Fruit fly (Drosophila melanogaster): Measurements from ENCODE around the gene Best1.

The Best1 gene

dm6 chr3R:10144103-10144998, 25.9 kb downstream of the Best1 start, which contains the start of the genes TAF1B and Invadolysin (continued):
- no peak for TF ChIP-seq ash1 (GFP tag; optimal IDR thresholded peaks at IDR 0.05)
- peak; percentile 72 for TF ChIP-seq D (optimal IDR thresholded peaks at IDR 0.05)
- no peak for TF ChIP-seq D (GFP tag; optimal IDR thresholded peaks at IDR 0.05)
- TF ChIP-seq zf30C (GFP tag; optimal IDR thresholded peaks at IDR 0.05) = peak; percentile 14
- TF ChIP-seq CG11093 (GFP tag; IDR thresholded peaks at IDR 0.05) = no peak
- TF ChIP-seq esg (GFP tag; conservative IDR thresholded peaks at IDR 0.05) = peak; percentile 24; the same call in 1 of the 2 replicates
- TF ChIP-seq Asciz (GFP tag; optimal IDR thresholded peaks at IDR 0.05) = no peak
- peak; percentile 93 for TF ChIP-seq grau (tag; optimal IDR thresholded peaks at IDR 0.05)
- no peak for TF ChIP-seq CG9876 (GFP tag; optimal IDR thresholded peaks at IDR 0.05)
- TF ChIP-seq tap (tag; optimal IDR thresholded peaks at IDR 0.05) = peak; percentile 28
- TF ChIP-seq caup (GFP tag; optimal IDR thresholded peaks at IDR 0.05; ENCODE audit: severe bottlenecking) = peak; percentile 38
- TF ChIP-seq schlank (tag; optimal IDR thresholded peaks at IDR 0.05) = no peak
- TF ChIP-seq CG30431 (GFP tag; optimal IDR thresholded peaks at IDR 0.05) = no peak
- TF ChIP-seq lov (optimal IDR thresholded peaks at IDR 0.05) = no peak
- TF ChIP-seq lov (GFP tag; IDR thresholded peaks at IDR 0.05) = 0 out of 3 replicates have a peak, but pooled peaks have one; percentile 6
- no peak for TF ChIP-seq br (optimal IDR thresholded peaks at IDR 0.05)
- TF ChIP-seq en (GFP tag; optimal IDR thresholded peaks at IDR 0.05) = no peak
- peak; percentile 45 for TF ChIP-seq CG7556 (GFP tag; optimal IDR thresholded peaks at IDR 0.05)
- peak; percentile 26; the same call in 1 of the 3 replicates for TF ChIP-seq B-H1 (GFP tag; IDR thresholded peaks at IDR 0.05)
- peak; percentile 38 for TF ChIP-seq CG17186 (GFP tag; optimal IDR thresholded peaks at IDR 0.05)
- TF ChIP-seq CG16863 (GFP tag; optimal IDR thresholded peaks at IDR 0.05) = no peak
- peak; percentile 21 for TF ChIP-seq Dip3 (GFP tag; optimal IDR thresholded peaks at IDR 0.05)
- peak; percentile 50 for TF ChIP-seq gro (GFP tag; optimal IDR thresholded peaks at IDR 0.05)
- peak; percentile 2 for TF ChIP-seq kay (GFP tag; optimal IDR thresholded peaks at IDR 0.05)
- TF ChIP-seq sisA (GFP tag; IDR thresholded peaks at IDR 0.05) = peak; percentile 54
- TF ChIP-seq bsh (GFP tag; optimal IDR thresholded peaks at IDR 0.05) = peak in 1 of 2 experiments; percentile 31
- TF ChIP-seq Optix (GFP tag; IDR thresholded peaks at IDR 0.05) = no peak
- TF ChIP-seq fd3F (GFP tag; optimal IDR thresholded peaks at IDR 0.05) = no peak
- TF ChIP-seq CG1529 (GFP tag; optimal IDR thresholded peaks at IDR 0.05) = no peak
- no peak for TF ChIP-seq CG8478 (optimal IDR thresholded peaks at IDR 0.05)
- peak; percentile 77; the same call in 2 of the 3 replicates for TF ChIP-seq CG17361 (GFP tag; IDR thresholded peaks at IDR 0.05)
- TF ChIP-seq unpg (GFP tag; optimal IDR thresholded peaks at IDR 0.05) = peak; percentile 29
- TF ChIP-seq Jarid2 (GFP tag; optimal IDR thresholded peaks at IDR 0.05) = peak; percentile 94
- no peak for TF ChIP-seq ham (GFP tag; IDR thresholded peaks at IDR 0.05)
- peak; percentile 57; the same call in 1 of the 2 replicates for TF ChIP-seq CG31441 (GFP tag; IDR thresholded peaks at IDR 0.05)
- 0 out of 3 replicates have a peak, but pooled peaks have one; percentile 34 for TF ChIP-seq Aef1 (GFP tag; IDR thresholded peaks at IDR 0.05)
- TF ChIP-seq Adf1 (GFP tag; IDR thresholded peaks at IDR 0.05) = 0 out of 2 replicates have a peak, but pooled peaks have one; percentile 5
- TF ChIP-seq CG3995 (GFP tag; optimal IDR thresholded peaks at IDR 0.05) = peak; percentile 92
- TF ChIP-seq dan (GFP tag; IDR thresholded peaks at IDR 0.05) = no peak
- TF ChIP-seq Dek (tag; optimal IDR thresholded peaks at IDR 0.05) = peak; percentile 55
- no peak for TF ChIP-seq ac (GFP tag; optimal IDR thresholded peaks at IDR 0.05)
- peak; percentile 91 for TF ChIP-seq CG42726 (GFP tag; IDR thresholded peaks at IDR 0.05; ENCODE audit: partially characterized antibody)
- TF ChIP-seq Neu2 (GFP tag; optimal IDR thresholded peaks at IDR 0.05; ENCODE audit: borderline replicate concordance) = no peak
- peak; percentile 13 for TF ChIP-seq CG12104 (GFP tag; optimal IDR thresholded peaks at IDR 0.05)
- no peak for TF ChIP-seq CG1792 (GFP tag; optimal IDR thresholded peaks at IDR 0.05)
- peak; percentile 52 for TF ChIP-seq HmgZ (tag; optimal IDR thresholded peaks at IDR 0.05)
- no peak for TF ChIP-seq sim (GFP tag; IDR thresholded peaks at IDR 0.05)
- no peak for TF ChIP-seq ap (GFP tag; IDR thresholded peaks at IDR 0.05)
- TF ChIP-seq CG2202 (tag; optimal IDR thresholded peaks at IDR 0.05) = no peak
- TF ChIP-seq B-H2 (GFP tag; optimal IDR thresholded peaks at IDR 0.05) = peak; percentile 41
